Worm (Caenorhabditis elegans) whole organism, L4/young adult: ENCODE results near the gene mnat-1.

Source experiments
- W03F9.2 ChIP-seq: fragments of 150-350 bp; optimal IDR thresholded peaks from 2 replicates; lab custom pipeline; 2014; ENCODE audit warnings: missing biosample characterization, missing genetic modification characterization
- dao-5 ChIP-seq: sonication (generic microtip); optimal IDR thresholded peaks from 2 replicates; lab custom pipeline; 2016; ENCODE audit warnings: missing genotype, missing genetic modification characterization, moderate library complexity, missing compliant biosample characterization
- him-1 ChIP-seq: sonication (generic microtip); optimal IDR thresholded peaks from 2 replicates; lab custom pipeline; 2016; ENCODE audit warnings: missing genotype, missing genetic modification reagents, missing genetic modification characterization, missing compliant biosample characterization

The mnat-1 gene

ce11 chrII:2458881-2459280 is 19.6 kb downstream of the mnat-1 start, which contains the start of gene pqn-42:
TSS of gene pqn-42 (minus strand) at chrII:2458981.
- TF ChIP-seq him-1 (tag; lab: Kevin White, UChicago) (no peak), dao-5 (no peak), W03F9.2 (tag; lab: Kevin White, UChicago) (no peak)

DNA sequence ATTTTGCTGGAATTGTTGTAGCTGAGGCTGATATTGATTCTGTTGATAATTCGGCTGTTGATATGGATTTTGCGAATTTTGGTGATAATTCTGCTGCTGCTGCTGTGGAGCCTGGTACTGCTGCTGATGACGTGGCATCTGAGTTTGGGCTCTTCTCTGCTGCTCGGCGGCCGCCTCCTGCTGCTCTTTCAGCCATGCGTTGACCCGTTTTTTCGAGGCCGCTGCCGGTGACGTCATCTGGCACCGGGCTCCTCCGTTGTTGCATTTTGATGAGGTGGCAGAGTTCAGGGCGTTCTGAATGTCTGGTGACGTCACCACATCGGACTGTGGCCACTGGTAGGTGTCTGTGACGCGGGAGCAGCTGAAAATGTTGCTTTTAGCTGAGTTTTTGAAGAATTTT is 21.5 kb downstream of the mnat-1 start:
- TF ChIP-seq W03F9.2 (tag; lab: Kevin White, UChicago) (no peak), dao-5 (no peak), him-1 (tag; lab: Kevin White, UChicago) (no peak)

DNA sequence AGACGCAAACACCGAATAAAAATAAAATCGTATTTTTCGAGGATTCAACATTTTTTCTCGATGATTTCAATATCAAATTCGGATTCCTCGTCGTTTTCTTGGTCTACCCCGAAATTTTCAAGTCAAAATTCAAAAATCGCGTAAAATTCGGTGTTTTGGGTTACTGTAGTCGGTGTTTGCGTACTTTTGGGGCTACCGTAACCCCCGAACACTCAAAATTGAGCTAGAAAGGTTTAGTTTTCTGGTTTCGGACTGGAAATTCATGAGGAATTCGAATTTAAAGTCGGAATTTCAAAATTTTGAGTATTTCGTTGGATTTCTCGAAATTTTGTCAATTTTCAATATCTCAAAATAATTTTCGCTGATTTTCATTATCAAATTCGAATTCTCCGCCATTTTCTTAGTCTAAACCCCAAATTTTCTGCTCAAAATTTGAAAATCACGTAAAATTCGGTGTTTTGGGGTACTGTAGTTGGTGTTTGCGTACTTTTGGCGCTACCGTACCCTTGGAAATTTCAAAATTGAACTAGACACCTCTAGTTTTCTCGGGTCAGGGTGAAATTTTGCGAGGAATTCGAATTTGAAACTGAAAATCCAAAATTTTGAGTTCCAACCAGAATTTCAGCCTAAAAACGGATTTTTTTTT is 22.4 kb downstream of the mnat-1 start:
- no peak for TF ChIP-seq W03F9.2 (tag; lab: Kevin White, UChicago)
- TF ChIP-seq him-1 (tag; lab: Kevin White, UChicago): no peak
- TF ChIP-seq dao-5: no peak

DNA sequence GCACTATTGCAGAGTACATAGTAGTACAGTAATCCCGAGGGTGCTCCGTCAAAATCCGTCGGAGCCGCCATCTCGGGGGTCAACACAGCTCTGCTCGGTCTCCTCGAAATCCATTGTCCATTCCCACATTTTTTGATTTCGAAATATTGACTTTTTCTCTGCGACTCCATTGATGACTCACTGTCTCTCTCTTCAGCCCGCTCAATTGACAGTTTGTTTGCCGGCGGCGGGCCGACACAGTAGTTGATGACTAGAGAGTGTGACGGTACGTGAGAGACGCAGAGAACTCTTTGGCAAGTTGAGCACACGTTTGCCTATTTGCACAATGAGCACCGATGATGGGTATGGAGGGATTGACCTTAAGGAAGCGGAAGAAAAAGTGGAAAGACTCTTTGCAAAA is 23.6 kb downstream of the mnat-1 start:
- TF ChIP-seq him-1 (tag; lab: Kevin White, UChicago) (no peak), dao-5 (no peak), W03F9.2 (tag; lab: Kevin White, UChicago) (no peak)

DNA sequence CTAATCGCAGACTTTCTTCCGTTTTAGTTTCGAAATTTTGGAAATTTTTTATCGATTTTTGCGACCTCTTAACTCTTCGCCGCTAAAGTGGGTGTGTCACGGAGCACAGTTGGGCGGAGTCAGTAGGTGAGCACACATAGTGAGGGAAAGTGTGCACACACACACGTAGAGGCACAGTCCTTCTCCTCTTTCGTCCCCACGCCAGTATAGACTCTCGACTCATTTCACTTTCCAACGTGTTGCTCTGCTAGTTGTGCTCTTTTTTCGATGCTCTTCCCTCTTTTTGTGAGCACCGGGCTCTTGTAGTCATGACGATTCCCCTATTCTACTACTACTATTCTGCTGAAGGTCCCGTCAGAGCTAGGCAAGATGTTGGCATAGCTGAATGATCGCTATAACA is 26.0 kb downstream of the mnat-1 start:
- TF ChIP-seq him-1 (tag; lab: Kevin White, UChicago): no peak
- no peak for TF ChIP-seq W03F9.2 (tag; lab: Kevin White, UChicago)
- TF ChIP-seq dao-5: no peak

DNA sequence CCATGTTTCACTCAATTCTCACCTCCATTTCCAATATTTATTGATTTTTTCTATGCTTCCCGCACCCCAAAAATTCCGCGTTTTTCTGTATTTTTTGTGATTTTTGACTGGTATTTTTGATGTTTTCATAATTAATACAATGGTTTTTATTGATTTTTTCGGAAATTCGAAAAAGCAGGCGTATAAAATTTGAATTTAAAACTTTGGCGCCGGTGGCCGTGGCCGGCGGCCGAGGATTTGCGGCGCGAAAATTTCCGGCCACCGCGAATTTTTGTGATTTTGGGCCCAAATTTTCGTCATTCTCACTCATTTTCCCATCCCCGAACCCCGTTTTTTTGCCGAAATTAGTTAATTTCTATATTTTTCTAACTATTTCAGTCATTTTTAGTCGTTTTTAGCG is 27.5 kb downstream of the mnat-1 start:
- TF ChIP-seq dao-5 (no peak), W03F9.2 (tag; lab: Kevin White, UChicago) (peak; percentile 6), him-1 (tag; lab: Kevin White, UChicago) (peak; percentile 31)

ce11 chrII:2446727-2447126 is 31.7 kb downstream of the mnat-1 start:
- no peak for TF ChIP-seq W03F9.2 (tag; lab: Kevin White, UChicago)
- no peak for TF ChIP-seq dao-5
- TF ChIP-seq him-1 (tag; lab: Kevin White, UChicago): no peak

- TF ChIP-seq him-1 (tag; lab: Kevin White, UChicago) (no peak), dao-5 (no peak), W03F9.2 (tag; lab: Kevin White, UChicago) (no peak)
These were observed 33.3 kb downstream of the mnat-1 start for ce11 chrII:2445164-2445563.

ce11 chrII:2442979-2443378 is 35.5 kb downstream of the mnat-1 start, which contains the start of gene vab-19:
TSS of gene vab-19 (plus strand) at chrII:2443279.
- TF ChIP-seq W03F9.2 (tag; lab: Kevin White, UChicago) (no peak), dao-5 (no peak), him-1 (tag; lab: Kevin White, UChicago) (no peak)

DNA sequence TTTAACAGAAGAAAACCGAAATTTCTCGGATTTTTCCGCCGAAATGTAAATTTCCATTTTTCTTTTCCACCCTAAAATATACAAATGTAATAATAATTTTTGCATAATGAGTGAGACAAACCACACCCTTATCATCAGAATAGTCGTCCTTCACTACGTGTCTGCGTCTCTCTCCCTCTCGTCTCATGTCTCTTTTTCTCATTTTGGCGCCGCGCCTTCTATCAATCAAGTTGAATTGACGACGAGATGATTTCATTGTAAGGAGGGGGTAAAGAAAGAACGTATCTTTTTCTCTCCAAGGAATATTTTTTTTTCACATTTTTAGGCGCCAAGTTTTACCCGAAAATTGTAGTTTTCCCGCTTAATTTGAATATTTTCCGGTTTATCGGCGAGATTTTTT is 36.2 kb downstream of the mnat-1 start:
- TF ChIP-seq W03F9.2 (tag; lab: Kevin White, UChicago): no peak

- no peak for TF ChIP-seq W03F9.2 (tag; lab: Kevin White, UChicago)
- TF ChIP-seq him-1 (tag; lab: Kevin White, UChicago): no peak
- no peak for TF ChIP-seq dao-5
These were observed 38.1 kb downstream of the mnat-1 start for ce11 chrII:2440312-2440711.

- no peak for TF ChIP-seq him-1 (tag; lab: Kevin White, UChicago)
- no peak for TF ChIP-seq W03F9.2 (tag; lab: Kevin White, UChicago)
- no peak for TF ChIP-seq dao-5
These were observed 39.5 kb downstream of the mnat-1 start for ce11 chrII:2438944-2439343.

DNA sequence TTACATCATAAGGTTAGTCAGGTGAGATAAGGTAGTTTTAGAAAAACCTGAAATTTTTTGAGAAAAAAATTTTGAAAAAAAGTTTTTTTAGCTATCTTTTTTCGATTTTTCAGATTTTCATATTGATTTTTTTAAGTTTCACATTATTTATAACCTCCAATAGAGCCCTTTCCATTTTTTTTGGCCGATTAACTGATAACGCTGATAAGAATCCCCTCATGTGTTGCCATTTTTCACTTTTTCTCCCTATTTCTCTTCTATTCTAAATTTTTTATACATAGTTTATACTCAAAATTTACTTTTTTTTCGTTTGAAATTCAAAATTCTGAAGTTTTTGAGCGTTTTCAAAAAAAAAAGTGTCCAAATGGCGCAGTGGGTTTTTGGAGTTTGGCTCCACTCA is 40.3 kb downstream of the mnat-1 start:
- no peak for TF ChIP-seq W03F9.2 (tag; lab: Kevin White, UChicago)
- TF ChIP-seq dao-5: no peak
- no peak for TF ChIP-seq him-1 (tag; lab: Kevin White, UChicago)

- TF ChIP-seq W03F9.2 (tag; lab: Kevin White, UChicago) (no peak), dao-5 (no peak), him-1 (tag; lab: Kevin White, UChicago) (no peak)
These were observed 41.7 kb downstream of the mnat-1 start for ce11 chrII:2436757-2437156.

DNA sequence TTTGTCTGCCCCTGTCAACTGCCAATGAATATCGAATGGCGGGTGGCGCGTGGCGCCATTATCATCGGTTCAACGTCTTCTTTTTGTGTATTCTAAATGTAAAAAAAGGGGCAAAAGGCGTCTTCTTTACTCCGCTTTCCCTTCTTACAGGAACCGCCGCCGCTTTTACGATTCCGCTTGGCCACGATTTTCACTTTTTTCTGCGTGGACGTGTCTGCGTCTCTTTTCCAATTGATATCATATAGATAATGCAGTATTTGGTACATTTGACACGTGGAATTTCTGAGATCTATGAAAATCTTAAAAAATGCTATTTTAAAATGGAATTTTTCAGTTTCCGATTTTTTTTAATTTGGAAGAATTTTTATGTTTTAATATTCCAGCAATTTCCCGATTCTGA is 42.9 kb downstream of the mnat-1 start:
- TF ChIP-seq him-1 (tag; lab: Kevin White, UChicago): no peak
- no peak for TF ChIP-seq dao-5
- TF ChIP-seq W03F9.2 (tag; lab: Kevin White, UChicago): no peak
